Worm (Caenorhabditis elegans) whole organism, mixed stage, embryonic: Measurements from ENCODE around the gene srh-239.

Source experiments
- M03D4.4 ChIP-seq: sonication (generic microtip); optimal IDR thresholded peaks from 2 replicates; lab custom pipeline; 2017; ENCODE audit warnings: mild to moderate bottlenecking, missing genetic modification characterization, missing compliant biosample characterization
- bed-3 ChIP-seq: fragments of 200-800 bp; sonication (Bioruptor generic); optimal IDR thresholded peaks from 3 replicates; lab custom pipeline; 2018; ENCODE audit warnings: mild to moderate bottlenecking, missing genetic modification characterization, moderate library complexity, missing compliant biosample characterization
- blmp-1 ChIP-seq: fragments of 150-350 bp; optimal IDR thresholded peaks from 2 replicates; lab custom pipeline; 2014; ENCODE audit warnings: missing biosample characterization, missing genetic modification characterization
- ceh-39 ChIP-seq: fragments of 150-350 bp; optimal IDR thresholded peaks from 2 replicates; lab custom pipeline; 2014; ENCODE audit warnings: missing biosample characterization, missing genetic modification characterization
- ceh-43 ChIP-seq: fragments of 200-800 bp; sonication (Bioruptor generic); optimal IDR thresholded peaks from 2 replicates; lab custom pipeline; 2018; ENCODE audit warnings: mild to moderate bottlenecking, missing genetic modification characterization, moderate library complexity, missing compliant biosample characterization
- ceh-83 ChIP-seq: fragments of 200-800 bp; sonication (Bioruptor generic); optimal IDR thresholded peaks from 2 replicates; lab custom pipeline; 2018; ENCODE audit warnings: mild to moderate bottlenecking, missing genetic modification characterization, missing compliant biosample characterization
- ces-1 ChIP-seq: fragments of 150-350 bp; optimal IDR thresholded peaks from 2 replicates; lab custom pipeline; 2014; ENCODE audit warnings: missing biosample characterization, missing genetic modification reagents, missing genetic modification characterization
- cnd-1 ChIP-seq: fragments of 200-800 bp; sonication (Bioruptor generic); optimal IDR thresholded peaks from 2 replicates; lab custom pipeline; 2018; ENCODE audit warnings: mild to moderate bottlenecking, missing genetic modification characterization, missing compliant biosample characterization
- drap-1 ChIP-seq: fragments of 200-800 bp; sonication (Bioruptor generic); optimal IDR thresholded peaks from 3 replicates; lab custom pipeline; 2018; ENCODE audit warnings: mild to moderate bottlenecking, missing genetic modification characterization, missing compliant biosample characterization
- elt-1 ChIP-seq: sonication (generic microtip); optimal IDR thresholded peaks from 2 replicates; lab custom pipeline; 2017; ENCODE audit warnings: missing genetic modification characterization, mild to moderate bottlenecking, missing compliant biosample characterization, antibody characterized with exemption, moderate library complexity, borderline replicate concordance; ENCODE audit not compliant: insufficient read depth
- elt-3 ChIP-seq: fragments of 150-350 bp; optimal IDR thresholded peaks from 2 replicates; lab custom pipeline; 2014; ENCODE audit warnings: missing biosample characterization, missing genetic modification characterization
- flh-1 ChIP-seq: fragments of 200-800 bp; sonication (Bioruptor generic); optimal IDR thresholded peaks from 2 replicates; lab custom pipeline; 2018; ENCODE audit warnings: mild to moderate bottlenecking, missing genetic modification characterization, moderate library complexity, missing compliant biosample characterization
- ham-2 ChIP-seq: fragments of 200-800 bp; sonication (Bioruptor generic); optimal IDR thresholded peaks from 2 replicates; lab custom pipeline; 2018; ENCODE audit warnings: mild to moderate bottlenecking, missing genetic modification characterization, missing compliant biosample characterization
- hlh-1 ChIP-seq: fragments of 150-350 bp; optimal IDR thresholded peaks from 2 replicates; lab custom pipeline; 2014; ENCODE audit warnings: missing biosample characterization, missing genetic modification reagents, missing genetic modification characterization
- lin-13 ChIP-seq: fragments of 150-350 bp; optimal IDR thresholded peaks from 2 replicates; lab custom pipeline; 2014; ENCODE audit warnings: missing biosample characterization, missing genetic modification characterization
- lin-32 ChIP-seq: fragments of 200-800 bp; sonication (Bioruptor generic); optimal IDR thresholded peaks from 2 replicates; lab custom pipeline; 2018; ENCODE audit warnings: mild to moderate bottlenecking, missing genetic modification characterization, missing compliant biosample characterization
- lsy-2 ChIP-seq: fragments of 150-350 bp; optimal IDR thresholded peaks from 2 replicates; lab custom pipeline; 2014; ENCODE audit warnings: missing biosample characterization, missing genetic modification characterization
- mab-5 ChIP-seq: fragments of 150-350 bp; optimal IDR thresholded peaks from 2 replicates; lab custom pipeline; 2014; ENCODE audit warnings: missing biosample characterization, missing genetic modification characterization
- mep-1 ChIP-seq: fragments of 150-350 bp; optimal IDR thresholded peaks from 2 replicates; lab custom pipeline; 2017; ENCODE audit warnings: missing biosample characterization, missing genetic modification reagents, missing genetic modification characterization, inconsistent platforms
- mls-2 ChIP-seq: sonication (generic microtip); optimal IDR thresholded peaks from 2 replicates; lab custom pipeline; 2016; ENCODE audit warnings: mild to moderate bottlenecking, missing genetic modification characterization, moderate library complexity, missing compliant biosample characterization
- nhr-12 ChIP-seq: fragments of 150-350 bp; optimal IDR thresholded peaks from 2 replicates; lab custom pipeline; 2014; ENCODE audit warnings: missing biosample characterization, missing genetic modification characterization
- nhr-2 ChIP-seq: fragments of 150-350 bp; optimal IDR thresholded peaks from 2 replicates; lab custom pipeline; 2014; ENCODE audit warnings: missing biosample characterization, missing genetic modification characterization
- nhr-237 ChIP-seq: fragments of 150-350 bp; optimal IDR thresholded peaks from 2 replicates; lab custom pipeline; 2014; ENCODE audit warnings: missing biosample characterization, missing genetic modification characterization
- nhr-28 ChIP-seq: fragments of 150-350 bp; optimal IDR thresholded peaks from 2 replicates; lab custom pipeline; 2014; ENCODE audit warnings: missing biosample characterization, missing genetic modification characterization
- nhr-76 ChIP-seq: sonication (generic microtip); optimal IDR thresholded peaks from 2 replicates; lab custom pipeline; 2017; ENCODE audit warnings: missing biosample characterization, missing genetic modification characterization
- pha-4 ChIP-seq: fragments of 150-350 bp; optimal IDR thresholded peaks from 2 replicates; lab custom pipeline; 2018; ENCODE audit warnings: missing biosample characterization, missing genetic modification reagents, missing genetic modification characterization
- sem-2 ChIP-seq: fragments of 200-800 bp; sonication (Bioruptor generic); optimal IDR thresholded peaks from 2 replicates; lab custom pipeline; 2018; ENCODE audit warnings: mild to moderate bottlenecking, missing genetic modification characterization, missing compliant biosample characterization
- snpc-4 ChIP-seq: fragments of 150-350 bp; optimal IDR thresholded peaks from 2 replicates; lab custom pipeline; 2014; ENCODE audit warnings: missing biosample characterization, missing genetic modification characterization
- sptf-1 ChIP-seq: sonication (generic microtip); optimal IDR thresholded peaks from 2 replicates; lab custom pipeline; 2017; ENCODE audit warnings: mild to moderate bottlenecking, missing genetic modification characterization, moderate library complexity, missing compliant biosample characterization
- tbx-8 ChIP-seq: fragments of 200-800 bp; sonication (Bioruptor generic); optimal IDR thresholded peaks from 2 replicates; lab custom pipeline; 2018; ENCODE audit warnings: mild to moderate bottlenecking, missing genetic modification characterization, moderate library complexity, missing compliant biosample characterization
- unc-120 ChIP-seq: sonication (generic microtip); optimal IDR thresholded peaks from 2 replicates; lab custom pipeline; 2017; ENCODE audit warnings: missing genetic modification characterization, missing compliant biosample characterization; ENCODE audit not compliant: poor library complexity, severe bottlenecking
- unc-39 ChIP-seq: fragments of 150-350 bp; optimal IDR thresholded peaks from 2 replicates; lab custom pipeline; 2014; ENCODE audit warnings: missing biosample characterization, missing genetic modification characterization
- unc-62 ChIP-seq: fragments of 150-350 bp; optimal IDR thresholded peaks from 2 replicates; lab custom pipeline; 2014; ENCODE audit warnings: missing biosample characterization, missing genetic modification reagents, missing genetic modification characterization
- zip-8 ChIP-seq: fragments of 150-350 bp; optimal IDR thresholded peaks from 2 replicates; lab custom pipeline; 2014; ENCODE audit warnings: missing biosample characterization, missing genetic modification characterization
- ztf-11 ChIP-seq: fragments of 150-350 bp; optimal IDR thresholded peaks from 2 replicates; lab custom pipeline; 2014; ENCODE audit warnings: missing biosample characterization, missing genetic modification characterization

Gene srh-239

DNA sequence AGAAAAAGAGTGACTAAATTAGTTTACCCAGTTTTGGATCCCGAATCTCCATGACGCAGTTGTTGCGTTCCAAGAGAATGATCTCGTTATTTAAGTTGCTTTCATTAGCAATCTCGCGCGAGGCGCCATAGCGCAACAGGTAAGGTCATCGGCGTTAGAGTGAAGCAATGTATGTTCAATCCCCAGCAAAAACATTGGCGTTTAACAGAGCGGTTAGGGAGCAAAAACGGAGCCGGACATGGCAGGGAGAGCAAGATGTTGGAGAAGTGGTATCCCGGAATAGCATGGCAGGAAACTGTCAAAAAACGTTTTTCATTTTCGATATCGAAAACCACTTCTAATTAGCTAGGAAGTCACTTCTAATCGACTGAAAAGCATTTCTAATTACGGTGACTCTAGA is 8.8 kb downstream of the srh-239 start:
- TF ChIP-seq sptf-1 (tag; lab: Kevin White, UChicago) (no peak), nhr-28 (tag; lab: Kevin White, UChicago) (no peak), mab-5 (tag; lab: Kevin White, UChicago) (no peak), drap-1 (peak; percentile 5)

DNA sequence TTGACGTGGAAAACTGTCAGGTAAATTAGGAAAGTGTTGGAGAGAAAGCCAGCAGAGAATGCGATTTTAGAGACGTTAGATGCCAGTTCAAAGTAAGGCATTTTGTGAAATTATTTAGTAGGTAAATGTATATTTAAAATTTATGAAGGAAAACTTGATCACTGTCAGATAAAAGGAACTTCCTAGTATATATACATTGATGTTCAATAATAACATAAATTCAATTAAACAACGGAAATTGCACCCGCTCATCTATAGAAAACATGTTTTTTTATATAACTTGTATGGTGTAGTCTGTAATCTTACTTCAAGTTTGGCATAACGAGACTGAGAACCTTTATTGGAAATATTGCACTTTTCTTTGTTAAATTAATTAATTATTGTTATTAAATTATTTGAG is 13.6 kb downstream of the srh-239 start, which contains the start of gene str-71:
Gene str-71, minus strand, starts transcription at position 101 of the 400 bp plus-strand sequence.
- TF ChIP-seq M03D4.4 (tag; lab: Kevin White, UChicago) (no peak), elt-3 (tag; lab: Kevin White, UChicago) (no peak), unc-39 (tag; lab: Kevin White, UChicago) (no peak), mep-1 (tag; lab: Kevin White, UChicago) (no peak), elt-1 (tag; lab: Kevin White, UChicago) (no peak), ztf-11 (tag; lab: Kevin White, UChicago) (no peak)

- TF ChIP-seq pha-4 (tag; lab: Kevin White, UChicago) (no peak), blmp-1 (tag; lab: Kevin White, UChicago) (peak; percentile 26)
- TF ChIP-seq, all 35 proteins: peak for 1
Measured at ce11 chrV:15464402-15464801, 18.9 kb downstream of the srh-239 start, which contains the start of gene rocf-1. rocf-1 (minus strand) TSS chrV:15464502.

ce11 chrV:15465032-15465727 is 19.6 kb downstream of the srh-239 start, which contains the start of gene pqn-71:
pqn-71 (plus strand) TSS chrV:15465677.
- TF ChIP-seq elt-3 (tag; lab: Kevin White, UChicago) (peak; percentile 41), nhr-2 (peak; percentile 14), snpc-4 (tag; lab: Kevin White, UChicago) (no peak), sem-2 (GFP tag; lab: Kevin White, UChicago) (peak; percentile 68), tbx-8 (GFP tag; lab: Kevin White, UChicago) (peak; percentile 63), nhr-237 (tag; lab: Kevin White, UChicago) (peak; percentile 35), ham-2 (GFP tag; lab: Kevin White, UChicago) (peak; percentile 85), lsy-2 (tag; lab: Kevin White, UChicago) (no peak), ztf-11 (tag; lab: Kevin White, UChicago) (peak; percentile 35), cnd-1 (peak; percentile 78), mep-1 (tag; lab: Kevin White, UChicago) (peak; percentile 47), blmp-1 (tag; lab: Kevin White, UChicago) (no peak), unc-120 (tag; lab: Kevin White, UChicago) (peak; percentile 96), bed-3 (GFP tag; lab: Kevin White, UChicago) (peak; percentile 81), ceh-43 (GFP tag; lab: Kevin White, UChicago) (peak; percentile 83), nhr-12 (tag; lab: Kevin White, UChicago) (no peak), pha-4 (tag; lab: Kevin White, UChicago) (peak; percentile 13), flh-1 (GFP tag; lab: Kevin White, UChicago) (peak; percentile 63), unc-39 (tag; lab: Kevin White, UChicago) (no peak), M03D4.4 (tag; lab: Kevin White, UChicago) (peak; percentile 85), hlh-1 (tag; lab: Kevin White, UChicago) (peak; percentile 37), sptf-1 (tag; lab: Kevin White, UChicago) (peak; percentile 93), elt-1 (tag; lab: Kevin White, UChicago) (no peak), mab-5 (tag; lab: Kevin White, UChicago) (no peak), lin-32 (GFP tag; lab: Kevin White, UChicago) (peak; percentile 75), ceh-83 (peak; percentile 92), ces-1 (GFP tag; lab: Kevin White, UChicago) (no peak), nhr-28 (tag; lab: Kevin White, UChicago) (peak; percentile 31), mls-2 (peak; percentile 89), lin-13 (tag; lab: Kevin White, UChicago) (peak; percentile 61), unc-62 (GFP tag; lab: Kevin White, UChicago) (peak; percentile 42), zip-8 (tag; lab: Kevin White, UChicago) (no peak), ceh-39 (tag; lab: Kevin White, UChicago) (no peak), nhr-76 (tag; lab: Kevin White, UChicago) (no peak), drap-1 (peak; percentile 97)
